Fruit fly (Drosophila melanogaster) Kc167 (cell line): ENCODE measurements around the gene CG14507.

Source experiments
- Myc ChIP-seq: fragments of >200 bp; optimal IDR thresholded peaks from 2 replicates; lab custom pipeline; 2017; ENCODE audit warnings: missing external identifiers
- Sin3A ChIP-seq: fragments of >200 bp; optimal IDR thresholded peaks from 2 replicates; lab custom pipeline; 2018; ENCODE audit warnings: missing external identifiers
- h ChIP-seq: fragments of >200 bp; optimal IDR thresholded peaks from 3 replicates; lab custom pipeline; 2018; ENCODE audit warnings: missing external identifiers
- insv ChIP-seq: fragments of >200 bp; optimal IDR thresholded peaks from 3 replicates; lab custom pipeline; 2018; ENCODE audit warnings: missing external identifiers
- psq ChIP-seq: fragments of >200 bp; optimal IDR thresholded peaks from 2 replicates; lab custom pipeline; 2017; ENCODE audit warnings: missing external identifiers
- ttk ChIP-seq: sonication (Bioruptor generic); optimal IDR thresholded peaks from 2 replicates; lab custom pipeline; 2017; ENCODE audit warnings: missing external identifiers

The CG14507 gene

dm6 chr3R:29214262-29214661 lies 13.3 kb downstream of the CG14507 start:
- TF ChIP-seq ttk (lab: Kevin White, UChicago) (no peak), Myc (lab: Kevin White, UChicago) (no peak)

dm6 chr3R:29213416-29213815 lies 14.1 kb downstream of the CG14507 start:
- TF ChIP-seq insv, result no peak
- no peak for TF ChIP-seq Myc (lab: Kevin White, UChicago)
- no peak for TF ChIP-seq ttk (lab: Kevin White, UChicago)
- TF ChIP-seq psq (lab: Kevin White, UChicago), result no peak
- no peak for TF ChIP-seq Sin3A (lab: Kevin White, UChicago)
- no peak for TF ChIP-seq h

dm6 chr3R:29212534-29212933 lies 15.0 kb downstream of the CG14507 start:
- TF ChIP-seq ttk (lab: Kevin White, UChicago) (no peak), Sin3A (lab: Kevin White, UChicago) (no peak), insv (no peak)

dm6 chr3R:29211702-29212101 lies 15.8 kb downstream of the CG14507 start:
- TF ChIP-seq ttk (lab: Kevin White, UChicago), result no peak
- TF ChIP-seq Sin3A (lab: Kevin White, UChicago), result no peak

- TF ChIP-seq Sin3A (lab: Kevin White, UChicago) (no peak), h (no peak), ttk (lab: Kevin White, UChicago) (no peak), psq (lab: Kevin White, UChicago) (no peak), Myc (lab: Kevin White, UChicago) (no peak), insv (no peak)
These were observed 16.8 kb downstream of the CG14507 start for dm6 chr3R:29210542-29211393.

dm6 chr3R:29210091-29210490 lies 17.4 kb downstream of the CG14507 start:
- TF ChIP-seq ttk (lab: Kevin White, UChicago) (no peak), Sin3A (lab: Kevin White, UChicago) (no peak), Myc (lab: Kevin White, UChicago) (no peak), h (no peak), psq (lab: Kevin White, UChicago) (no peak), insv (no peak)

- TF ChIP-seq ttk (lab: Kevin White, UChicago) (no peak), psq (lab: Kevin White, UChicago) (no peak), h (no peak), insv (no peak), Myc (lab: Kevin White, UChicago) (no peak), Sin3A (lab: Kevin White, UChicago) (no peak)
These were observed 19.5 kb downstream of the CG14507 start for dm6 chr3R:29207996-29208395.

dm6 chr3R:29207012-29207656 lies 20.4 kb downstream of the CG14507 start:
- no peak for TF ChIP-seq Myc (lab: Kevin White, UChicago)
- TF ChIP-seq Sin3A (lab: Kevin White, UChicago), result no peak
- TF ChIP-seq h, result no peak
- TF ChIP-seq ttk (lab: Kevin White, UChicago), result no peak
- no peak for TF ChIP-seq psq (lab: Kevin White, UChicago)
- TF ChIP-seq insv, result no peak

dm6 chr3R:29206198-29207011 lies 21.1 kb downstream of the CG14507 start:
- no peak for TF ChIP-seq h
- no peak for TF ChIP-seq Sin3A (lab: Kevin White, UChicago)
- TF ChIP-seq ttk (lab: Kevin White, UChicago), result no peak
- no peak for TF ChIP-seq psq (lab: Kevin White, UChicago)
- TF ChIP-seq Myc (lab: Kevin White, UChicago), result no peak
- TF ChIP-seq insv, result no peak

dm6 chr3R:29204612-29205480 lies 22.7 kb downstream of the CG14507 start:
- TF ChIP-seq psq (lab: Kevin White, UChicago) (no peak), h (no peak), Sin3A (lab: Kevin White, UChicago) (no peak), insv (no peak), Myc (lab: Kevin White, UChicago) (no peak), ttk (lab: Kevin White, UChicago) (no peak)

- TF ChIP-seq h, result no peak
- no peak for TF ChIP-seq insv
- TF ChIP-seq Sin3A (lab: Kevin White, UChicago), result no peak
- no peak for TF ChIP-seq Myc (lab: Kevin White, UChicago)
- TF ChIP-seq psq (lab: Kevin White, UChicago), result no peak
- TF ChIP-seq ttk (lab: Kevin White, UChicago), result no peak
These were observed 23.5 kb downstream of the CG14507 start, which contains the start of gene Cyt-c1L for dm6 chr3R:29204033-29204432. Gene Cyt-c1L (minus strand): TSS chr3R:29204133.
